Fruit fly (Drosophila melanogaster) whole organism, embryonic: Measurements from ENCODE around the gene Nos.

ENCODE experiments used
- CG10274 ChIP-seq: fragments of 200-800 bp; sonication (Bioruptor generic); optimal IDR thresholded peaks from 3 replicates; lab custom pipeline; 2017; ENCODE audit warnings: missing biosample characterization, mild to moderate bottlenecking, missing genetic modification characterization
- knrl ChIP-seq: fragments of 200-800 bp; sonication (Bioruptor generic); IDR thresholded peaks from 3 replicates; pipeline ENCODE4 v1.3.6; 2022; ENCODE audit warnings: missing biosample characterization, missing genetic modification characterization; ENCODE audit not compliant: partially characterized antibody

DNA sequence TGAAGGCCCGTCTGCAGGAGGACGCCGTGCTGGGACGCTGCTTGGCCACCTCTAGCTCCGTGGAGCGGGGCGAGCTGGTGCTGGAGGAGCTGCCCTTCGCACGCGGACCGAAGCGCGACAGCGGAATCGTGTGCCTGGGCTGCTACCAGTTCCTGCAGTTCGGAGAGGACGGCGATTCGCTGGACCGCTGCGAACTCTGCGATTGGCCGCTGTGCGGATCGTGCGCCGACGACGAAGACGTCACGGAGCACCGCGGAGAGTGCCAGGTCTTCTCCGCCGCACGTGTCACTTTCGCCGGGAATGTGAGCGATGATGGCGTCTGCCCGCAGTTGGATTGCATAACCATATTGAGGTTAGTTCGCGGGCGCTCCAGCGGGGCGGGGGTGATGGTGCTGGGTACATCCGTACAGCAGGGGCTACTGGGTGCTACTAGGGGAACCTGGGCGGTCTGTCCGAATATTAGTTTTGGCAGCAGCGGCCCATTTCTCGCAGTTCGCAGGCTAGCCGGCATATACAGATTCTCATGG, 14.1 kb upstream of the Nos start:
- TF ChIP-seq knrl (GFP tag; lab: Robert Waterston, UW), result no peak
- no peak for TF ChIP-seq CG10274 (GFP tag; lab: Kevin White, UChicago)
